Worm (Caenorhabditis elegans): ENCODE results near the gene oig-2.

DNA sequence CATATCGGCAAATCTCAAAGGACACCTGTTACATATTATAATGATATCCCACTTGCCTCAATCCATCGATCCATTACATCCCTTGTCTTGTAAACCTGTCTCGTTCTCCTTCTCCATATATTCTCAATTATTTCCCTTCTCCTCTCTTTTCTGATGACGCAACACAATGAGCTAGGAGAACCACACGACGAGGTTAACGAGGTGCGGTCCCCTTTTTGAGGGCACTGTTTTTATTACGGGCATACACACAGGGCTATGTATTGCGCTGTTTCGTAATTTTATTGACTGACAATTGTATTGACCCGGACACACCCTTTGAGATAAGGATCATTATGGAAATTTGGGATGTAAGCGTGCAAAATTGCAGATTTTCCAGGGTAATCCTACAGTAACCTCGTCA lies 29.3 kb downstream of the oig-2 start:
- no peak for TF ChIP-seq cey-2 (tag; optimal IDR thresholded peaks at IDR 0.05; ENCODE audit: borderline replicate concordance, insufficient read depth)
- no peak for TF ChIP-seq mdl-1 (tag; optimal IDR thresholded peaks at IDR 0.05)
- TF ChIP-seq lin-39 (tag; optimal IDR thresholded peaks at IDR 0.05): no peak
- TF ChIP-seq dmd-8 (GFP tag; IDR thresholded peaks at IDR 0.05): no peak
- TF ChIP-seq unc-39 (tag; optimal IDR thresholded peaks at IDR 0.05): no peak
- TF ChIP-seq nhr-77 (tag; optimal IDR thresholded peaks at IDR 0.05): no peak
- no peak for TF ChIP-seq mxl-3 (GFP tag; optimal IDR thresholded peaks at IDR 0.05)
- TF ChIP-seq rbr-2 (tag; optimal IDR thresholded peaks at IDR 0.05): no peak
- no peak for TF ChIP-seq ceh-62 (tag; optimal IDR thresholded peaks at IDR 0.05)
- TF ChIP-seq zag-1 (tag; optimal IDR thresholded peaks at IDR 0.05): no peak
- no peak for TF ChIP-seq aly-2 (tag; optimal IDR thresholded peaks at IDR 0.05)
- TF ChIP-seq madf-9 (GFP tag; conservative IDR thresholded peaks at IDR 0.05): no peak
- TF ChIP-seq T26A8.4 (GFP tag; IDR thresholded peaks at IDR 0.05): no peak
- no peak for TF ChIP-seq dpl-1 (GFP tag; optimal IDR thresholded peaks at IDR 0.05)

All from whole organism, L4 larva.